Worm (Caenorhabditis elegans) whole organism, mixed stage, embryonic: Measurements from ENCODE around the gene pfd-1.
"Not testable (repeated sequence)": the region's sequence is repeated elsewhere in the genome, so short reads cannot be mapped to it uniquely, and the experiment has no call there.

ENCODE experiments used
- blmp-1 ChIP-seq: fragments of 150-350 bp; optimal IDR thresholded peaks from 2 replicates; lab custom pipeline; 2014; ENCODE audit warnings: missing biosample characterization, missing genetic modification characterization
- lin-13 ChIP-seq: fragments of 150-350 bp; optimal IDR thresholded peaks from 2 replicates; lab custom pipeline; 2014; ENCODE audit warnings: missing biosample characterization, missing genetic modification characterization
- lin-32 ChIP-seq: fragments of 200-800 bp; sonication (Bioruptor generic); optimal IDR thresholded peaks from 2 replicates; lab custom pipeline; 2018; ENCODE audit warnings: mild to moderate bottlenecking, missing genetic modification characterization, missing compliant biosample characterization

Gene pfd-1

DNA sequence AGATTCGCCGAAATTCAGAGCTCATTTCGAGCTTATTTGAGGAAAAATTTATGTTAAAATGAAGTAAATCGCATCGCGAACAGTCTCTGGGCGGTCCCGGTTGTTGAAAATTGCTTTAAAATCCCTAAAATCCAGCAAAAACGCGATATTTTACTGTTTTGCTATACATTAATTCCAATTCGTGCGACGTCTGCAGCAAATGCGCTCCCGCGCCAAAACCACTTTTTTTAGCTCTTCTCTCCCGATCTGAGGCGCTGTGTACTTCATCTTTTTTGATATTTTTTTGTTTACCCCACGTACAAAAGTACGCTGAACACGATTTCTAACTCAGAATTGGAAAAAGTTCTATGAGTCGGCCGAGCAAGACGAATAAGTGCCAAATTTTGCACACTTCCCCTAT is 49.1 kb downstream of the pfd-1 start, which contains the start of gene R07H5.16:
R07H5.16 (plus strand) TSS at position 348 of the 400 bp plus-strand sequence.
- not testable (repeated sequence) for TF ChIP-seq blmp-1 (tag; lab: Kevin White, UChicago); lin-13 (tag; lab: Kevin White, UChicago); lin-32 (GFP tag; lab: Kevin White, UChicago)
